Worm (Caenorhabditis elegans) whole organism, mixed stage, embryonic: ENCODE measurements around the gene R102.3.

Experiments used
- blmp-1 ChIP-seq: fragments of 150-350 bp; optimal IDR thresholded peaks from 2 replicates; lab custom pipeline; 2014; ENCODE audit warnings: missing biosample characterization, missing genetic modification characterization
- ceh-39 ChIP-seq: fragments of 150-350 bp; optimal IDR thresholded peaks from 2 replicates; lab custom pipeline; 2014; ENCODE audit warnings: missing biosample characterization, missing genetic modification characterization
- ceh-43 ChIP-seq: fragments of 200-800 bp; sonication (Bioruptor generic); optimal IDR thresholded peaks from 2 replicates; lab custom pipeline; 2018; ENCODE audit warnings: mild to moderate bottlenecking, missing genetic modification characterization, moderate library complexity, missing compliant biosample characterization
- ceh-83 ChIP-seq: fragments of 200-800 bp; sonication (Bioruptor generic); optimal IDR thresholded peaks from 2 replicates; lab custom pipeline; 2018; ENCODE audit warnings: mild to moderate bottlenecking, missing genetic modification characterization, missing compliant biosample characterization
- drap-1 ChIP-seq: fragments of 200-800 bp; sonication (Bioruptor generic); optimal IDR thresholded peaks from 3 replicates; lab custom pipeline; 2018; ENCODE audit warnings: mild to moderate bottlenecking, missing genetic modification characterization, missing compliant biosample characterization
- elt-1 ChIP-seq: sonication (generic microtip); optimal IDR thresholded peaks from 2 replicates; lab custom pipeline; 2017; ENCODE audit warnings: missing genetic modification characterization, mild to moderate bottlenecking, missing compliant biosample characterization, antibody characterized with exemption, moderate library complexity, borderline replicate concordance; ENCODE audit not compliant: insufficient read depth
- elt-3 ChIP-seq: fragments of 150-350 bp; optimal IDR thresholded peaks from 2 replicates; lab custom pipeline; 2014; ENCODE audit warnings: missing biosample characterization, missing genetic modification characterization
- flh-1 ChIP-seq: fragments of 200-800 bp; sonication (Bioruptor generic); optimal IDR thresholded peaks from 2 replicates; lab custom pipeline; 2018; ENCODE audit warnings: mild to moderate bottlenecking, missing genetic modification characterization, moderate library complexity, missing compliant biosample characterization
- lin-13 ChIP-seq: fragments of 150-350 bp; optimal IDR thresholded peaks from 2 replicates; lab custom pipeline; 2014; ENCODE audit warnings: missing biosample characterization, missing genetic modification characterization
- mab-5 ChIP-seq: fragments of 150-350 bp; optimal IDR thresholded peaks from 2 replicates; lab custom pipeline; 2014; ENCODE audit warnings: missing biosample characterization, missing genetic modification characterization
- mep-1 ChIP-seq: fragments of 150-350 bp; optimal IDR thresholded peaks from 2 replicates; lab custom pipeline; 2017; ENCODE audit warnings: missing biosample characterization, missing genetic modification reagents, missing genetic modification characterization, inconsistent platforms
- mls-2 ChIP-seq: sonication (generic microtip); optimal IDR thresholded peaks from 2 replicates; lab custom pipeline; 2016; ENCODE audit warnings: mild to moderate bottlenecking, missing genetic modification characterization, moderate library complexity, missing compliant biosample characterization
- nhr-12 ChIP-seq: fragments of 150-350 bp; optimal IDR thresholded peaks from 2 replicates; lab custom pipeline; 2014; ENCODE audit warnings: missing biosample characterization, missing genetic modification characterization
- nhr-2 ChIP-seq: fragments of 150-350 bp; optimal IDR thresholded peaks from 2 replicates; lab custom pipeline; 2014; ENCODE audit warnings: missing biosample characterization, missing genetic modification characterization
- nhr-237 ChIP-seq: fragments of 150-350 bp; optimal IDR thresholded peaks from 2 replicates; lab custom pipeline; 2014; ENCODE audit warnings: missing biosample characterization, missing genetic modification characterization
- nhr-28 ChIP-seq: fragments of 150-350 bp; optimal IDR thresholded peaks from 2 replicates; lab custom pipeline; 2014; ENCODE audit warnings: missing biosample characterization, missing genetic modification characterization
- sem-2 ChIP-seq: fragments of 200-800 bp; sonication (Bioruptor generic); optimal IDR thresholded peaks from 2 replicates; lab custom pipeline; 2018; ENCODE audit warnings: mild to moderate bottlenecking, missing genetic modification characterization, missing compliant biosample characterization
- tbx-8 ChIP-seq: fragments of 200-800 bp; sonication (Bioruptor generic); optimal IDR thresholded peaks from 2 replicates; lab custom pipeline; 2018; ENCODE audit warnings: mild to moderate bottlenecking, missing genetic modification characterization, moderate library complexity, missing compliant biosample characterization
- unc-39 ChIP-seq: fragments of 150-350 bp; optimal IDR thresholded peaks from 2 replicates; lab custom pipeline; 2014; ENCODE audit warnings: missing biosample characterization, missing genetic modification characterization
- unc-62 ChIP-seq: fragments of 150-350 bp; optimal IDR thresholded peaks from 2 replicates; lab custom pipeline; 2014; ENCODE audit warnings: missing biosample characterization, missing genetic modification reagents, missing genetic modification characterization
- zip-8 ChIP-seq: fragments of 150-350 bp; optimal IDR thresholded peaks from 2 replicates; lab custom pipeline; 2014; ENCODE audit warnings: missing biosample characterization, missing genetic modification characterization
- ztf-11 ChIP-seq: fragments of 150-350 bp; optimal IDR thresholded peaks from 2 replicates; lab custom pipeline; 2014; ENCODE audit warnings: missing biosample characterization, missing genetic modification characterization

R102.3 gene

ce11 chrIV:10737011-10737553 lies 47.8 kb downstream of the R102.3 start, which contains the start of gene grl-21:
grl-21 (plus strand) TSS chrIV:10737474.
- no peak for TF ChIP-seq zip-8
- no peak for TF ChIP-seq ceh-83 (GFP tag; lab: Kevin White, UChicago)
- no peak for TF ChIP-seq elt-1 (tag; lab: Kevin White, UChicago)
- no peak for TF ChIP-seq mep-1 (tag; lab: Kevin White, UChicago)
- TF ChIP-seq ztf-11 (tag; lab: Kevin White, UChicago), result no peak
- TF ChIP-seq lin-13 (tag; lab: Kevin White, UChicago), result no peak
- TF ChIP-seq ceh-43 (GFP tag; lab: Kevin White, UChicago), result no peak
- no peak for TF ChIP-seq blmp-1 (tag; lab: Kevin White, UChicago)
- TF ChIP-seq flh-1 (GFP tag; lab: Kevin White, UChicago), result no peak
- TF ChIP-seq nhr-2 (tag; lab: Kevin White, UChicago), result no peak
- TF ChIP-seq elt-3, result no peak
- TF ChIP-seq mls-2, result no peak
- TF ChIP-seq mab-5 (tag; lab: Kevin White, UChicago), result no peak
- no peak for TF ChIP-seq tbx-8 (GFP tag; lab: Kevin White, UChicago)
- no peak for TF ChIP-seq unc-39 (tag; lab: Kevin White, UChicago)
- TF ChIP-seq drap-1 (GFP tag; lab: Kevin White, UChicago), result no peak
- TF ChIP-seq ceh-39 (tag; lab: Kevin White, UChicago), result no peak
- TF ChIP-seq nhr-12 (tag; lab: Kevin White, UChicago), result no peak
- no peak for TF ChIP-seq unc-62 (GFP tag; lab: Kevin White, UChicago)
- TF ChIP-seq nhr-28 (tag; lab: Kevin White, UChicago), result no peak

- no peak for TF ChIP-seq ceh-43 (GFP tag; lab: Kevin White, UChicago)
- TF ChIP-seq sem-2 (GFP tag; lab: Kevin White, UChicago), result no peak
- no peak for TF ChIP-seq drap-1 (GFP tag; lab: Kevin White, UChicago)
- no peak for TF ChIP-seq nhr-2 (tag; lab: Kevin White, UChicago)
- no peak for TF ChIP-seq zip-8
- TF ChIP-seq nhr-237, result no peak
- no peak for TF ChIP-seq flh-1 (GFP tag; lab: Kevin White, UChicago)
- no peak for TF ChIP-seq unc-39 (tag; lab: Kevin White, UChicago)
- no peak for TF ChIP-seq blmp-1 (tag; lab: Kevin White, UChicago)
- no peak for TF ChIP-seq unc-62 (GFP tag; lab: Kevin White, UChicago)
Measured at ce11 chrIV:10738328-10738727, 49.0 kb downstream of the R102.3 start, which contains the start of gene ssp-34. ssp-34 (minus strand) TSS chrIV:10738602.
